Worm (Caenorhabditis elegans) whole organism, L3 larva: ENCODE measurements around the gene srlf-22.
"Not testable (repeated sequence)": the region's sequence is repeated elsewhere in the genome, so short reads cannot be mapped to it uniquely, and the experiment has no call there.

ENCODE experiments used
- ZK546.5 ChIP-seq: sonication (generic microtip); optimal IDR thresholded peaks from 2 replicates; lab custom pipeline; 2017; ENCODE audit warnings: missing biosample characterization, missing genetic modification characterization
- elt-3 ChIP-seq, 3 experiments: fragments of 150-350 bp in 1 of 3; sonication (generic microtip) in 2 of 3; optimal IDR thresholded peaks; 2 replicates in 2 of 3; 4 replicates in 1 of 3; lab custom pipeline; 2014 to 2017; ENCODE audit warnings: missing biosample characterization in 3 of 3, missing genetic modification characterization in 3 of 3
- fkh-10 ChIP-seq: sonication (generic microtip); optimal IDR thresholded peaks from 2 replicates; lab custom pipeline; 2017; ENCODE audit warnings: missing biosample characterization, missing genetic modification reagents, missing genetic modification characterization
- fos-1 ChIP-seq: fragments of 150-350 bp; optimal IDR thresholded peaks from 2 replicates; lab custom pipeline; 2014; ENCODE audit warnings: missing biosample characterization, missing genetic modification characterization
- nhr-11 ChIP-seq: fragments of 150-350 bp; optimal IDR thresholded peaks from 2 replicates; lab custom pipeline; 2014; ENCODE audit warnings: missing biosample characterization, missing genetic modification characterization
- nhr-23 ChIP-seq: fragments of 150-350 bp; optimal IDR thresholded peaks from 2 replicates; lab custom pipeline; 2014; ENCODE audit warnings: missing biosample characterization, missing genetic modification reagents, missing genetic modification characterization
- nhr-237 ChIP-seq: fragments of 150-350 bp; optimal IDR thresholded peaks from 2 replicates; lab custom pipeline; 2014; ENCODE audit warnings: missing biosample characterization, missing genetic modification characterization
- nhr-25 ChIP-seq: sonication (generic microtip); optimal IDR thresholded peaks from 2 replicates; lab custom pipeline; 2017; ENCODE audit warnings: missing biosample characterization, missing genetic modification characterization
- nhr-76 ChIP-seq: fragments of 150-350 bp; sonication (generic microtip); optimal IDR thresholded peaks from 5 replicates; lab custom pipeline; 2014; ENCODE audit warnings: missing biosample characterization, missing genetic modification characterization
- nhr-77 ChIP-seq: fragments of 150-350 bp; optimal IDR thresholded peaks from 2 replicates; lab custom pipeline; 2014; ENCODE audit warnings: missing biosample characterization, missing genetic modification characterization
- unc-62 ChIP-seq: fragments of 150-350 bp; sonication (generic microtip); optimal IDR thresholded peaks from 4 replicates; lab custom pipeline; 2014; ENCODE audit warnings: missing biosample characterization, missing genetic modification reagents, missing genetic modification characterization

DNA sequence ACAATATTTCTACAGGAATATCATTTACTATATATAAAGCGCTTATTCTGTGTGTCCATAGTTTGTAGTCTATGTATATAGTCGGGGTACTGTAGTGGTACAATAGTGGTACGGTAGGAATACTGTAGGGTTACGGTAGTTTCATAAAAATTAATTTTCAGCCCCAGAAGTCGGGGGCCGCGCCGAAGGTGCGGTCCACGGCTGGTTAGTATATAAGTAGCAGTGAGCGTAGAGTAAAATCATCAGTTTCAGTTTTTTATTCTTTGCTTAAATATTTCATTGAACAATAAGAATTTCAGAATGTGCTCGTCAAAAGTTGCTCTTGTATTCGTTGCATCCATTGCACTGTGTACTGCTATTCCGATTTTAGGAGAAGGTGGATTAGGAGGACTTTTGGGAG lies at the start of gene srlf-22:
- not testable (repeated sequence) for TF ChIP-seq nhr-11 (tag; lab: Kevin White, UChicago); nhr-237 (tag; lab: Kevin White, UChicago); unc-62; ZK546.5 (tag; lab: Kevin White, UChicago); fos-1 (tag; lab: Kevin White, UChicago); nhr-76 (tag; lab: Kevin White, UChicago); nhr-25 (tag; lab: Kevin White, UChicago); nhr-77 (tag; lab: Kevin White, UChicago); fkh-10 (GFP tag; lab: Kevin White, UChicago); elt-3 (tag; optimal IDR thresholded peaks at IDR 0.05; lab: Kevin White, UChicago); nhr-23 (tag; lab: Kevin White, UChicago)
